Worm (Caenorhabditis elegans) whole organism, L1 larva: Measurements from ENCODE around the gene zig-12.

Source experiments
- ceh-82 ChIP-seq, 3 experiments: fragments of 150-350 bp in 1 of 3; sonication (generic microtip) in 2 of 3; optimal IDR thresholded peaks; 2 replicates each; lab custom pipeline; 2014 to 2017; ENCODE audit warnings: missing biosample characterization in 3 of 3, missing genetic modification characterization in 3 of 3
- sptf-1 ChIP-seq: fragments of 150-350 bp; optimal IDR thresholded peaks from 2 replicates; lab custom pipeline; 2014; ENCODE audit warnings: missing biosample characterization, missing genetic modification characterization

- TF ChIP-seq sptf-1 (tag; lab: Kevin White, UChicago) (no peak), ceh-82 (tag; optimal IDR thresholded peaks at IDR 0.05; lab: Kevin White, UChicago) (no peak)
Observed at ce11 chrX:8763607-8764006, at the start of gene zig-12.
